Worm (Caenorhabditis elegans) whole organism, L1 larva: Measurements from ENCODE around the gene ubc-8.

Experiments used
- hlh-4 ChIP-seq: sonication (generic microtip); optimal IDR thresholded peaks from 2 replicates; lab custom pipeline; 2016; ENCODE audit warnings: mild to moderate bottlenecking, missing genetic modification characterization, missing compliant biosample characterization
- zag-1 ChIP-seq: fragments of 150-350 bp; optimal IDR thresholded peaks from 2 replicates; lab custom pipeline; 2014; ENCODE audit warnings: missing biosample characterization, missing genetic modification characterization

ce11 chrIV:2708329-2708965 is 1.4 kb upstream of the ubc-8 start:
- TF ChIP-seq hlh-4 (tag; lab: Kevin White, UChicago), result no peak
- no peak for TF ChIP-seq zag-1 (tag; lab: Kevin White, UChicago)
